Worm (Caenorhabditis elegans): ENCODE data around the gene F31F4.11.

Gene F31F4.11

ce11 chrV:627585-627984 lies 36.7 kb downstream of the F31F4.11 start, which contains the start of gene F48G7.8:
TSS of gene F48G7.8 (minus strand) at chrV:627685.
- no peak for TF ChIP-seq pha-4 (tag; optimal IDR thresholded peaks at IDR 0.05)
- TF ChIP-seq skn-1 (tag; optimal IDR thresholded peaks at IDR 0.05), result no peak
- no peak for TF ChIP-seq aly-2 (tag; optimal IDR thresholded peaks at IDR 0.05)
- TF ChIP-seq elt-1 (tag; optimal IDR thresholded peaks at IDR 0.05), result no peak
- no peak for TF ChIP-seq elt-2 (tag; optimal IDR thresholded peaks at IDR 0.05)
- TF ChIP-seq mml-1 (tag; optimal IDR thresholded peaks at IDR 0.05), result no peak
- no peak for TF ChIP-seq jun-1 (tag; optimal IDR thresholded peaks at IDR 0.05)
- no peak for TF ChIP-seq nhr-12 (tag; optimal IDR thresholded peaks at IDR 0.05)
- TF ChIP-seq sea-2 (GFP tag; optimal IDR thresholded peaks at IDR 0.05), result no peak
- no peak for TF ChIP-seq ceh-9 (tag; optimal IDR thresholded peaks at IDR 0.05)
- TF ChIP-seq nhr-25 (tag; optimal IDR thresholded peaks at IDR 0.05), result no peak
- TF ChIP-seq nhr-28 (tag; optimal IDR thresholded peaks at IDR 0.05), result no peak
- no peak for TF ChIP-seq daf-12 (tag; optimal IDR thresholded peaks at IDR 0.05)
- no peak for TF ChIP-seq unc-62 (GFP tag; optimal IDR thresholded peaks at IDR 0.05)
- no peak for TF ChIP-seq unc-39 (tag; optimal IDR thresholded peaks at IDR 0.05)
- no peak for TF ChIP-seq ceh-82 (tag; optimal IDR thresholded peaks at IDR 0.05)
- no peak for TF ChIP-seq fkh-2 (tag; optimal IDR thresholded peaks at IDR 0.05)
- no peak for TF ChIP-seq snpc-4 (tag; optimal IDR thresholded peaks at IDR 0.05)

- TF ChIP-seq mdl-1 (tag; optimal IDR thresholded peaks at IDR 0.05) (no peak), elt-1 (tag; optimal IDR thresholded peaks at IDR 0.05) (no peak), ztf-4 (tag; optimal IDR thresholded peaks at IDR 0.05) (no peak), elt-2 (tag; optimal IDR thresholded peaks at IDR 0.05) (no peak), hmg-11 (tag; optimal IDR thresholded peaks at IDR 0.05) (no peak)
These were observed 37.9 kb downstream of the F31F4.11 start, which contains the start of gene F48G7.7 for ce11 chrV:626321-626720. TSS of gene F48G7.7 (minus strand) at chrV:626421.

ce11 chrV:624922-625321 lies 39.3 kb downstream of the F31F4.11 start, which contains the start of gene srt-17:
TSS of gene srt-17 (minus strand) at chrV:625022.
- TF ChIP-seq mdl-1 (tag; optimal IDR thresholded peaks at IDR 0.05) (no peak), ceh-9 (tag; optimal IDR thresholded peaks at IDR 0.05) (no peak), nhr-11 (tag; optimal IDR thresholded peaks at IDR 0.05) (no peak), fkh-10 (GFP tag; optimal IDR thresholded peaks at IDR 0.05) (no peak), lsy-12 (tag; optimal IDR thresholded peaks at IDR 0.05) (no peak), ztf-4 (tag; optimal IDR thresholded peaks at IDR 0.05) (no peak), aly-2 (tag; optimal IDR thresholded peaks at IDR 0.05) (no peak), pha-4 (tag; optimal IDR thresholded peaks at IDR 0.05) (no peak), nhr-23 (tag; optimal IDR thresholded peaks at IDR 0.05) (no peak), snpc-4 (tag; optimal IDR thresholded peaks at IDR 0.05) (no peak), ceh-82 (tag; optimal IDR thresholded peaks at IDR 0.05) (no peak), fkh-2 (tag; optimal IDR thresholded peaks at IDR 0.05) (no peak), daf-12 (tag; optimal IDR thresholded peaks at IDR 0.05) (no peak), ceh-28 (tag; optimal IDR thresholded peaks at IDR 0.05) (no peak), hmg-11 (tag; optimal IDR thresholded peaks at IDR 0.05) (no peak), unc-39 (tag; optimal IDR thresholded peaks at IDR 0.05) (no peak), nfya-1 (tag; optimal IDR thresholded peaks at IDR 0.05; ENCODE audit: insufficient read depth) (no peak), nhr-76 (tag; optimal IDR thresholded peaks at IDR 0.05) (no peak), zag-1 (tag; optimal IDR thresholded peaks at IDR 0.05) (no peak)

- TF ChIP-seq pqm-1 (tag; optimal IDR thresholded peaks at IDR 0.05), result peak; percentile 64
- TF ChIP-seq elt-2 (tag; optimal IDR thresholded peaks at IDR 0.05), result peak; percentile 56
- TF ChIP-seq pha-4 (tag; optimal IDR thresholded peaks at IDR 0.05), result peak; percentile 36
- TF ChIP-seq nhr-43 (tag; optimal IDR thresholded peaks at IDR 0.05; ENCODE audit: poor library complexity, severe bottlenecking), result no peak
These were observed 41.3 kb downstream of the F31F4.11 start, which contains the start of gene F48G7.5 for ce11 chrV:622902-623301. TSS of gene F48G7.5 (minus strand) at chrV:622935.

- TF ChIP-seq ama-1 (optimal IDR thresholded peaks at IDR 0.05) (no peak), tbx-2 (tag; optimal IDR thresholded peaks at IDR 0.05) (no peak)
These were observed 43.2 kb downstream of the F31F4.11 start for ce11 chrV:620987-621386.

ce11 chrV:619054-619453 lies 45.2 kb downstream of the F31F4.11 start, which contains the start of gene F48G7.4:
TSS of gene F48G7.4 (plus strand) at chrV:619453.
- TF ChIP-seq mml-1 (tag; optimal IDR thresholded peaks at IDR 0.05) (no peak), nhr-25 (tag; optimal IDR thresholded peaks at IDR 0.05) (peak; percentile 4), R02D3.7 (tag; optimal IDR thresholded peaks at IDR 0.05) (peak; percentile 8), ceh-82 (tag; optimal IDR thresholded peaks at IDR 0.05) (no peak), daf-12 (tag; optimal IDR thresholded peaks at IDR 0.05) (no peak), elt-2 (tag; optimal IDR thresholded peaks at IDR 0.05) (no peak), ztf-11 (tag; optimal IDR thresholded peaks at IDR 0.05) (no peak), ceh-16 (tag; optimal IDR thresholded peaks at IDR 0.05) (no peak), nfya-1 (tag; optimal IDR thresholded peaks at IDR 0.05; ENCODE audit: insufficient read depth) (peak; percentile 70), hmg-11 (tag; optimal IDR thresholded peaks at IDR 0.05) (peak; percentile 84), ceh-9 (tag; optimal IDR thresholded peaks at IDR 0.05) (no peak), ama-1 (optimal IDR thresholded peaks at IDR 0.05) (no peak), nhr-67 (tag; optimal IDR thresholded peaks at IDR 0.05) (no peak), skn-1 (tag; optimal IDR thresholded peaks at IDR 0.05) (no peak), nhr-23 (tag; optimal IDR thresholded peaks at IDR 0.05) (peak; percentile 73), aly-2 (tag; optimal IDR thresholded peaks at IDR 0.05) (no peak), nhr-12 (tag; optimal IDR thresholded peaks at IDR 0.05) (no peak), fkh-2 (tag; optimal IDR thresholded peaks at IDR 0.05) (no peak), ZK546.5 (tag; optimal IDR thresholded peaks at IDR 0.05) (no peak), pha-4 (tag; optimal IDR thresholded peaks at IDR 0.05) (no peak), snpc-4 (tag; optimal IDR thresholded peaks at IDR 0.05) (peak; percentile 85), lin-15B (tag; optimal IDR thresholded peaks at IDR 0.05) (peak; percentile 66), nhr-77 (tag; optimal IDR thresholded peaks at IDR 0.05) (no peak), elt-3 (tag; optimal IDR thresholded peaks at IDR 0.05) (no peak), tbx-2 (tag; optimal IDR thresholded peaks at IDR 0.05) (peak; percentile 57)

Data from whole organism, L3 larva.